Comparison of ENCODE assay signal across 1 worm cellular context in the genomic region with DNA sequence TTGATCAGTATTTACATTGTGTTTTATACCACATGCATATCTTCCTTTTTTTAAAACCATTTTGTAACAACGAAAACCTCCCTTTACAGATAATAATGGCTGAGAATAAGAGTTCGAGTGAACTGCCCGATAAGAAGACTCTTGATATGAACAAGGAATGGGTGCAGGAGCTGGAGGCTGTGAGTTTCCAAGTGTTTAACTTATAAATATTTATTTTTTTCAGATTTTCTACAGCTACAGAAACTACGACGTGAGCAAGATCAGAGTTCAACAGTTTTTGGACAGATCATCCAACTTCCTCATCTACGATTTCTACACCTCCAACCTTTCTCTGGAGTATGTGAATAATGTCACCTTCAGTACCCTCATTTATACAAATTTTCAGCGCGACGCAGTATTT.
TF ChIP-seq lines count a peak whose summit lies in the region.

A gene (plus strand): TSS at position 90 of the 400 bp plus-strand sequence.

TF ChIP-seq in whole organism, young adult, 124 proteins besides CTCF, POLR2A, EP300 and RAD21 (continued from another document):
- TF ChIP-seq ztf-18 (tag; optimal IDR thresholded peaks at IDR 0.05; lab: Kevin White, UChicago) (peak; percentile 20), atf-7 (tag; optimal IDR thresholded peaks at IDR 0.05; lab: Kevin White, UChicago) (no peak), pha-4 (tag; optimal IDR thresholded peaks at IDR 0.05; lab: Kevin White, UChicago) (no peak), nfyb-1 (GFP tag; IDR thresholded peaks at IDR 0.05; lab: Robert Waterston, UW) (0 out of 2 replicates have a peak, but pooled peaks have one; percentile 44), ceh-100 (GFP tag; IDR thresholded peaks at IDR 0.05; lab: Robert Waterston, UW) (0 out of 2 replicates have a peak, but pooled peaks have one; percentile 43), nhr-120 (GFP tag; IDR thresholded peaks at IDR 0.05; lab: Robert Waterston, UW) (no peak), aptf-2 (GFP tag; conservative IDR thresholded peaks at IDR 0.05; lab: Robert Waterston, UW) (no peak), cebp-2 (GFP tag; IDR thresholded peaks at IDR 0.05; lab: Robert Waterston, UW) (no peak), Y95B8A.8 (GFP tag; IDR thresholded peaks at IDR 0.05; lab: Robert Waterston, UW) (peak; percentile 76; the same call in 1 of the 2 replicates), ets-4 (GFP tag; optimal IDR thresholded peaks at IDR 0.05; lab: Kevin White, UChicago) (no peak), C17E4.6 (GFP tag; IDR thresholded peaks at IDR 0.05; lab: Robert Waterston, UW) (peak; percentile 49; the same call in 1 of the 2 replicates), tlf-1 (GFP tag; optimal IDR thresholded peaks at IDR 0.05; lab: Kevin White, UChicago) (no peak), unc-62 (GFP tag; optimal IDR thresholded peaks at IDR 0.05; lab: Kevin White, UChicago) (no peak), lir-1 (GFP tag; conservative IDR thresholded peaks at IDR 0.05; lab: Robert Waterston, UW) (no peak), dpff-1 (tag; optimal IDR thresholded peaks at IDR 0.05; lab: Kevin White, UChicago) (no peak), die-1 (tag; optimal IDR thresholded peaks at IDR 0.05; lab: Kevin White, UChicago) (peak; percentile 41), Y67H2A.10 (GFP tag; conservative IDR thresholded peaks at IDR 0.05; lab: Robert Waterston, UW) (no peak), ZK185.1 (tag; optimal IDR thresholded peaks at IDR 0.05; lab: Kevin White, UChicago; ENCODE audit: poor library complexity, severe bottlenecking) (no peak), gei-17 (GFP tag; optimal IDR thresholded peaks at IDR 0.05; lab: Kevin White, UChicago) (no peak), nfya-2 (GFP tag; IDR thresholded peaks at IDR 0.05; lab: Robert Waterston, UW) (0 out of 2 replicates have a peak, but pooled peaks have one; percentile 78), somi-1 (GFP tag; optimal IDR thresholded peaks at IDR 0.05; lab: Kevin White, UChicago) (no peak), nhr-80 (tag; optimal IDR thresholded peaks at IDR 0.05; lab: Kevin White, UChicago) (no peak), sptf-2 (GFP tag; optimal IDR thresholded peaks at IDR 0.05; lab: Kevin White, UChicago) (no peak), F22D6.2 (tag; optimal IDR thresholded peaks at IDR 0.05; lab: Kevin White, UChicago) (no peak), Y53F4B.3 (GFP tag; IDR thresholded peaks at IDR 0.05; lab: Robert Waterston, UW) (no peak), F39B2.1 (GFP tag; IDR thresholded peaks at IDR 0.05; lab: Robert Waterston, UW) (no peak), let-607 (tag; optimal IDR thresholded peaks at IDR 0.05; lab: Kevin White, UChicago) (no peak), ceh-40 (GFP tag; IDR thresholded peaks at IDR 0.05; lab: Robert Waterston, UW) (no peak), snpc-4 (GFP tag; optimal IDR thresholded peaks at IDR 0.05; lab: Kevin White, UChicago) (no peak), snpc-4 (tag; optimal IDR thresholded peaks at IDR 0.05; lab: Kevin White, UChicago) (no peak), snpc-1.1 (tag; optimal IDR thresholded peaks at IDR 0.05; lab: Kevin White, UChicago; ENCODE audit: insufficient read depth) (no peak), F23B12.7 (tag; optimal IDR thresholded peaks at IDR 0.05; lab: Kevin White, UChicago; ENCODE audit: insufficient read depth) (no peak), F33H1.4 (GFP tag; IDR thresholded peaks at IDR 0.05; lab: Robert Waterston, UW) (no peak; the same call in 1 of the 2 replicates), zfh-2 (GFP tag; conservative IDR thresholded peaks at IDR 0.05; lab: Robert Waterston, UW) (no peak), akir-1 (GFP tag; optimal IDR thresholded peaks at IDR 0.05; lab: Kevin White, UChicago) (no peak), egl-44 (GFP tag; IDR thresholded peaks at IDR 0.05; lab: Robert Waterston, UW) (0 out of 2 replicates have a peak, but pooled peaks have one; percentile 48), madf-8 (GFP tag; conservative IDR thresholded peaks at IDR 0.05; lab: Robert Waterston, UW) (no peak), nhr-27 (tag; optimal IDR thresholded peaks at IDR 0.05; lab: Kevin White, UChicago) (no peak), zim-3 (tag; optimal IDR thresholded peaks at IDR 0.05; lab: Kevin White, UChicago) (no peak), egl-18 (GFP tag; IDR thresholded peaks at IDR 0.05; lab: Robert Waterston, UW) (no peak), madf-6 (GFP tag; IDR thresholded peaks at IDR 0.05; lab: Robert Waterston, UW) (peak; percentile 70), chd-7 (tag; optimal IDR thresholded peaks at IDR 0.05; lab: Kevin White, UChicago) (no peak), hlh-12 (tag; optimal IDR thresholded peaks at IDR 0.05; lab: Kevin White, UChicago) (no peak), ztf-3 (GFP tag; optimal IDR thresholded peaks at IDR 0.05; lab: Kevin White, UChicago) (no peak), tbx-9 (tag; optimal IDR thresholded peaks at IDR 0.05; lab: Kevin White, UChicago; ENCODE audit: borderline replicate concordance) (no peak), mel-28 (tag; optimal IDR thresholded peaks at IDR 0.05; lab: Kevin White, UChicago; ENCODE audit: borderline replicate concordance) (no peak), attf-6 (GFP tag; IDR thresholded peaks at IDR 0.05; lab: Robert Waterston, UW) (peak; percentile 69), dox-1 (GFP tag; IDR thresholded peaks at IDR 0.05; lab: Robert Waterston, UW) (no peak; the same call in 1 of the 2 replicates), ztf-28 (GFP tag; IDR thresholded peaks at IDR 0.05; lab: Robert Waterston, UW) (no peak), him-1 (tag; optimal IDR thresholded peaks at IDR 0.05; lab: Kevin White, UChicago) (no peak), cebp-1 (GFP tag; IDR thresholded peaks at IDR 0.05; lab: Robert Waterston, UW) (no peak), cebp-1 (tag; optimal IDR thresholded peaks at IDR 0.05; lab: Kevin White, UChicago) (peak; percentile 56), aptf-3 (GFP tag; IDR thresholded peaks at IDR 0.05; lab: Robert Waterston, UW) (0 out of 2 replicates have a peak, but pooled peaks have one; percentile 37), T07F8.4 (tag; optimal IDR thresholded peaks at IDR 0.05; lab: Kevin White, UChicago) (no peak), C06A6.2 (GFP tag; conservative IDR thresholded peaks at IDR 0.05; lab: Robert Waterston, UW) (no peak), B0019.2 (GFP tag; conservative IDR thresholded peaks at IDR 0.05; lab: Robert Waterston, UW) (no peak), mes-4 (tag; optimal IDR thresholded peaks at IDR 0.05; lab: Kevin White, UChicago) (no peak), mcd-1 (GFP tag; IDR thresholded peaks at IDR 0.05; lab: Robert Waterston, UW) (peak; percentile 42; the same call in 1 of the 2 replicates), ceh-79 (tag; optimal IDR thresholded peaks at IDR 0.05; lab: Kevin White, UChicago) (no peak), ceh-91 (GFP tag; IDR thresholded peaks at IDR 0.05; lab: Robert Waterston, UW) (no peak), B0336.3 (GFP tag; IDR thresholded peaks at IDR 0.05; lab: Robert Waterston, UW) (peak; percentile 66), lin-35 (GFP tag; optimal IDR thresholded peaks at IDR 0.05; lab: Kevin White, UChicago) (no peak), bed-2 (GFP tag; IDR thresholded peaks at IDR 0.05; lab: Robert Waterston, UW) (no peak), Y56A3A.18 (GFP tag; IDR thresholded peaks at IDR 0.05; lab: Robert Waterston, UW) (no peak), unc-130 (GFP tag; optimal IDR thresholded peaks at IDR 0.05; lab: Kevin White, UChicago) (no peak), F10E7.11 (tag; optimal IDR thresholded peaks at IDR 0.05; lab: Kevin White, UChicago) (no peak), hmg-20 (GFP tag; IDR thresholded peaks at IDR 0.05; lab: Robert Waterston, UW) (no peak), ztf-6 (GFP tag; IDR thresholded peaks at IDR 0.05; lab: Robert Waterston, UW) (no peak), nfya-1 (tag; optimal IDR thresholded peaks at IDR 0.05; lab: Kevin White, UChicago; ENCODE audit: borderline replicate concordance, insufficient read depth) (no peak), let-526 (GFP tag; IDR thresholded peaks at IDR 0.05; lab: Robert Waterston, UW) (no peak), hrde-1 (tag; optimal IDR thresholded peaks at IDR 0.05; lab: Kevin White, UChicago; ENCODE audit: borderline replicate concordance) (peak; percentile 2), attf-5 (GFP tag; optimal IDR thresholded peaks at IDR 0.05; lab: Kevin White, UChicago) (no peak), hsf-1 (GFP tag; IDR thresholded peaks at IDR 0.05; lab: Robert Waterston, UW) (peak; percentile 69), repo-1 (tag; optimal IDR thresholded peaks at IDR 0.05; lab: Kevin White, UChicago) (no peak), ztf-22 (GFP tag; optimal IDR thresholded peaks at IDR 0.05; lab: Kevin White, UChicago) (no peak)
